Fruit fly (Drosophila melanogaster): ENCODE measurements around the gene red.

DNA sequence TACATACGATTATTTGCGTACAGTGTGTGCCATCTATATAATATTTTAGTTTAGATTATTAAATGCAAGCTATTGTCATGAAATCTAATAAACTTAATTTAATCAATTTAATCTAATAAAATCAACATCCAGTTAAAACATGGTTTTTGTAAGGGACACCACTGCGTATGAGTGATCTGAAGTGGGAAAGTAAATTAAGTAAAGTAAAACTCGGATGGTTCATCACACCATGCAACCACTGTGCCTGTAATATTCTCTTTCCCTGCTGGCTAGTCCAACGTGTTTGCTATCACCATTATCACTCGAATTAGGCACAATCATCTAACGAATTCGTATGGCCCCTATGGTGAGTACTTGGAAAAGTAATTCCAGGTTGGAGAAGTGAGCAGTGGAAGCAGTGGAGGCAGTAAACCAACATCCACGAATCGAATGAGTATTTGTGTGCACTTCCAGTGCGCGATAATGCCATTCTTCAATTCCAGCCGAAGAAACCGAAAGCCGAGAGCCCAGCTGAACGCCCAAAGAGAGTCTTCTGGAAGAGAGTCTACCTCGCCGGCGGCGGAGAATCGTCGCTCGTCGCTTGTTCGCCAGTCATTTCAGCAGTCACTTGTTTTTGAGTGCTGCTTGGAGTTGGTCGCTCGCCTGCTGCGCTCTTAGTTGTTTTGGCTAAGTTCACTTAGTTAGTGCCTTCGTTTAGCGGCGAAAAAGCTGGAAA, at the start of gene red:
- TF ChIP-seq cnc (optimal IDR thresholded peaks at IDR 0.05) = peak in 1 of 2 experiments; percentile 5
- TF ChIP-seq CG7045 (GFP tag; optimal IDR thresholded peaks at IDR 0.05) = peak; percentile 54
- TF ChIP-seq Crg-1 (GFP tag; optimal IDR thresholded peaks at IDR 0.05) = peak; percentile 16
- TF ChIP-seq Hr96 (GFP tag; optimal IDR thresholded peaks at IDR 0.05) = peak; percentile 62
- peak; percentile 78 for TF ChIP-seq Clk (GFP tag; optimal IDR thresholded peaks at IDR 0.05)
- TF ChIP-seq CG33017 (tag; optimal IDR thresholded peaks at IDR 0.05) = peak; percentile 86
- TF ChIP-seq CG12768 (GFP tag; optimal IDR thresholded peaks at IDR 0.05) = peak; percentile 77
